Worm (Caenorhabditis elegans): Measurements from ENCODE around the gene K02E2.8.

- TF ChIP-seq nhr-76 (tag; optimal IDR thresholded peaks at IDR 0.05) (no peak), pag-3 (tag; optimal IDR thresholded peaks at IDR 0.05; ENCODE audit: borderline replicate concordance, insufficient read depth) (no peak), ces-1 (GFP tag; optimal IDR thresholded peaks at IDR 0.05) (no peak)
Measured at ce11 chrV:20351195-20351594, 15.5 kb downstream of the K02E2.8 start, which contains the start of gene K02E2.1.
